Fruit fly (Drosophila melanogaster) whole organism, pupa: ENCODE results near the gene Frq2.
A peak's percentile ranks its signal among the peaks of the same experiment; 100 is the strongest.

Experiments
- CG10348 ChIP-seq: fragments of 200-800 bp; sonication (Bioruptor generic); IDR thresholded peaks from 2 replicates; pipeline ENCODE4 v1.3.6; 2022; ENCODE audit warnings: missing biosample characterization, missing genetic modification characterization
- CG12605 ChIP-seq: fragments of 200-800 bp; sonication (Bioruptor generic); IDR thresholded peaks from 2 replicates; pipeline ENCODE4 v1.3.6; 2022; ENCODE audit warnings: missing biosample characterization, missing genetic modification characterization
- CG13204 ChIP-seq: fragments of 200-800 bp; sonication (Bioruptor generic); optimal IDR thresholded peaks from 2 replicates; lab custom pipeline; 2018; ENCODE audit warnings: missing biosample characterization, mild to moderate bottlenecking, missing genetic modification characterization, moderate library complexity
- CG14655 ChIP-seq: fragments of 200-800 bp; sonication (Bioruptor generic); optimal IDR thresholded peaks from 3 replicates; lab custom pipeline; 2017; ENCODE audit warnings: mild to moderate bottlenecking, missing biosample characterization, missing genetic modification reagents, missing genetic modification characterization
- CG15710 ChIP-seq: fragments of 200-800 bp; sonication (Bioruptor generic); optimal IDR thresholded peaks from 2 replicates; lab custom pipeline; 2018; ENCODE audit warnings: missing biosample characterization, mild to moderate bottlenecking, missing genetic modification characterization, moderate library complexity
- CG17806 ChIP-seq: fragments of 200-800 bp; sonication (Bioruptor generic); optimal IDR thresholded peaks from 2 replicates; lab custom pipeline; 2018; ENCODE audit warnings: missing biosample characterization, mild to moderate bottlenecking, missing genetic modification characterization, moderate library complexity
- CG32121 ChIP-seq: fragments of 200-800 bp; sonication (Bioruptor generic); IDR thresholded peaks from 2 replicates; pipeline ENCODE4 v1.3.6; 2022; ENCODE audit warnings: missing biosample characterization, missing genetic modification characterization
- CG34367 ChIP-seq: fragments of 200-800 bp; sonication (Bioruptor generic); optimal IDR thresholded peaks from 2 replicates; lab custom pipeline; 2018; ENCODE audit warnings: missing biosample characterization, mild to moderate bottlenecking, missing genetic modification characterization
- CG4496 ChIP-seq: fragments of 200-800 bp; sonication (Bioruptor generic); IDR thresholded peaks from 3 replicates; pipeline ENCODE4 v1.3.6; 2022; ENCODE audit warnings: missing biosample characterization, missing genetic modification characterization
- CG8159 ChIP-seq: fragments of 200-800 bp; sonication (Bioruptor generic); optimal IDR thresholded peaks from 3 replicates; lab custom pipeline; 2018; ENCODE audit warnings: missing biosample characterization, mild to moderate bottlenecking, missing genetic modification characterization, moderate library complexity
- CG8301 ChIP-seq: fragments of 200-800 bp; sonication (Bioruptor generic); optimal IDR thresholded peaks from 2 replicates; lab custom pipeline; 2018; ENCODE audit warnings: missing biosample characterization, mild to moderate bottlenecking, missing genetic modification characterization
- CG9948 ChIP-seq: fragments of 200-800 bp; sonication (Bioruptor generic); optimal IDR thresholded peaks from 2 replicates; lab custom pipeline; 2018; ENCODE audit warnings: missing biosample characterization, mild to moderate bottlenecking, missing genetic modification characterization, moderate library complexity
- D1 ChIP-seq: fragments of 200-800 bp; sonication (Bioruptor generic); optimal IDR thresholded peaks from 2 replicates; lab custom pipeline; 2018; ENCODE audit warnings: missing biosample characterization, mild to moderate bottlenecking, missing genetic modification characterization, moderate library complexity
- EcR ChIP-seq: fragments of 200-800 bp; sonication (Bioruptor generic); optimal IDR thresholded peaks from 3 replicates; lab custom pipeline; 2019; ENCODE audit warnings: missing biosample characterization, missing genetic modification characterization, mild to moderate bottlenecking, moderate library complexity, missing genetic modification reagents
- Ets98B ChIP-seq: fragments of 200-800 bp; sonication (Bioruptor generic); IDR thresholded peaks from 2 replicates; pipeline ENCODE4 v1.3.6; 2022; ENCODE audit warnings: missing biosample characterization, missing genetic modification characterization
- Pif1A ChIP-seq: fragments of 200-800 bp; sonication (Bioruptor generic); optimal IDR thresholded peaks from 3 replicates; lab custom pipeline; 2016; ENCODE audit warnings: missing biosample characterization, missing genetic modification characterization
- Pif1B ChIP-seq: fragments of 200-800 bp; sonication (Bioruptor generic); optimal IDR thresholded peaks from 3 replicates; lab custom pipeline; 2016; ENCODE audit warnings: missing biosample characterization, missing genetic modification characterization
- Snoo ChIP-seq: fragments of 200-800 bp; sonication (Bioruptor generic); optimal IDR thresholded peaks from 3 replicates; lab custom pipeline; 2017; ENCODE audit warnings: missing biosample characterization, mild to moderate bottlenecking, missing genetic modification characterization, inconsistent platforms
- fd96Ca ChIP-seq: fragments of 200-800 bp; sonication (Bioruptor generic); IDR thresholded peaks from 3 replicates; pipeline ENCODE4 v1.3.6; 2022; ENCODE audit warnings: missing biosample characterization, missing genetic modification characterization
- gl ChIP-seq: fragments of 200-800 bp; sonication (Bioruptor generic); optimal IDR thresholded peaks from 2 replicates; lab custom pipeline; 2018; ENCODE audit warnings: missing biosample characterization, mild to moderate bottlenecking, missing genetic modification characterization
- rn ChIP-seq: fragments of 200-800 bp; sonication (Bioruptor generic); IDR thresholded peaks from 2 replicates; pipeline ENCODE4 v1.3.6; 2022; ENCODE audit warnings: missing biosample characterization, missing genetic modification characterization

The Frq2 gene

dm6 chrX:18241267-18241666, 63.9 kb downstream of the Frq2 start:
- TF ChIP-seq CG13204 (GFP tag; lab: Kevin White, UChicago) (no peak), CG14655 (GFP tag; lab: Kevin White, UChicago) (no peak), CG34367 (tag; lab: Kevin White, UChicago) (no peak), CG17806 (tag; lab: Kevin White, UChicago) (no peak), Ets98B (no peak), CG15710 (tag; lab: Kevin White, UChicago) (no peak), CG8159 (tag; lab: Kevin White, UChicago) (no peak), EcR (GFP tag; lab: Kevin White, UChicago) (no peak), CG12605 (no peak)

- no peak for TF ChIP-seq CG13204 (GFP tag; lab: Kevin White, UChicago)
- TF ChIP-seq CG12605 = no peak
- no peak for TF ChIP-seq Snoo (tag; lab: Kevin White, UChicago)
- TF ChIP-seq CG10348 (GFP tag; lab: Robert Waterston, UW) = no peak
- no peak for TF ChIP-seq CG15710 (tag; lab: Kevin White, UChicago)
- TF ChIP-seq CG34367 (tag; lab: Kevin White, UChicago) = no peak
- no peak for TF ChIP-seq CG4496
Observed at dm6 chrX:18243184-18243375, 65.7 kb downstream of the Frq2 start, which contains the start of gene upd2. Gene upd2 (minus strand): TSS chrX:18243284.

- TF ChIP-seq CG32121 (GFP tag; lab: Robert Waterston, UW) (no peak), CG13204 (GFP tag; lab: Kevin White, UChicago) (peak; percentile 53), EcR (GFP tag; lab: Kevin White, UChicago) (peak; percentile 42), CG4496 (peak; percentile 26; the same call in 1 of the 3 replicates)
Observed at dm6 chrX:18243376-18244272, 66.2 kb downstream of the Frq2 start.

dm6 chrX:18245182-18245581, 67.8 kb downstream of the Frq2 start:
- TF ChIP-seq CG12605 = no peak
- TF ChIP-seq CG13204 (GFP tag; lab: Kevin White, UChicago) = peak; percentile 50

- TF ChIP-seq CG12605 = no peak
- no peak for TF ChIP-seq CG10348 (GFP tag; lab: Robert Waterston, UW)
- no peak for TF ChIP-seq CG17806 (tag; lab: Kevin White, UChicago)
- no peak for TF ChIP-seq CG8301 (tag; lab: Kevin White, UChicago)
- no peak for TF ChIP-seq D1 (tag; lab: Kevin White, UChicago)
- no peak for TF ChIP-seq CG15710 (tag; lab: Kevin White, UChicago)
- no peak for TF ChIP-seq CG4496
- no peak for TF ChIP-seq Pif1A (GFP tag; lab: Kevin White, UChicago)
- no peak for TF ChIP-seq Snoo (tag; lab: Kevin White, UChicago)
- TF ChIP-seq CG8159 (tag; lab: Kevin White, UChicago) = no peak
- no peak for TF ChIP-seq CG9948
- TF ChIP-seq CG32121 (GFP tag; lab: Robert Waterston, UW) = no peak
- no peak for TF ChIP-seq rn (GFP tag; lab: Robert Waterston, UW)
- TF ChIP-seq Pif1B (GFP tag; lab: Kevin White, UChicago) = no peak
- no peak for TF ChIP-seq CG34367 (tag; lab: Kevin White, UChicago)
- no peak for TF ChIP-seq Ets98B
- no peak for TF ChIP-seq CG14655 (GFP tag; lab: Kevin White, UChicago)
- TF ChIP-seq fd96Ca (GFP tag; lab: Robert Waterston, UW) = no peak
Observed at dm6 chrX:18246842-18247241, 69.4 kb downstream of the Frq2 start.

dm6 chrX:18248267-18248666, 70.9 kb downstream of the Frq2 start:
- TF ChIP-seq CG4496 = no peak
- no peak for TF ChIP-seq gl
- no peak for TF ChIP-seq CG34367 (tag; lab: Kevin White, UChicago)
- TF ChIP-seq CG15710 (tag; lab: Kevin White, UChicago) = no peak
- no peak for TF ChIP-seq CG10348 (GFP tag; lab: Robert Waterston, UW)
- TF ChIP-seq CG14655 (GFP tag; lab: Kevin White, UChicago) = no peak
- TF ChIP-seq CG8159 (tag; lab: Kevin White, UChicago) = no peak
- no peak for TF ChIP-seq Pif1B (GFP tag; lab: Kevin White, UChicago)
- no peak for TF ChIP-seq CG17806 (tag; lab: Kevin White, UChicago)
- TF ChIP-seq fd96Ca (GFP tag; lab: Robert Waterston, UW) = no peak
- no peak for TF ChIP-seq D1 (tag; lab: Kevin White, UChicago)
- TF ChIP-seq Pif1A (GFP tag; lab: Kevin White, UChicago) = no peak
- no peak for TF ChIP-seq CG13204 (GFP tag; lab: Kevin White, UChicago)
- no peak for TF ChIP-seq CG8301 (tag; lab: Kevin White, UChicago)
- TF ChIP-seq rn (GFP tag; lab: Robert Waterston, UW) = no peak
- TF ChIP-seq Ets98B = no peak
- TF ChIP-seq EcR (GFP tag; lab: Kevin White, UChicago) = no peak
- no peak for TF ChIP-seq CG12605
- TF ChIP-seq, all 21 proteins: peak for 0

dm6 chrX:18251910-18252309, 74.5 kb downstream of the Frq2 start:
- TF ChIP-seq CG9948 = no peak
- TF ChIP-seq, all 21 proteins: peak for 0
